Fruit fly (Drosophila melanogaster) whole organism, embryonic: ENCODE measurements around the gene CG8563.

Experiments
- Asciz ChIP-seq: fragments of 200-800 bp; sonication (Bioruptor generic); optimal IDR thresholded peaks from 2 replicates; lab custom pipeline; 2017; ENCODE audit warnings: missing biosample characterization, mild to moderate bottlenecking, missing genetic modification characterization, missing genetic modification reagents
- Blimp-1 ChIP-seq: fragments of 200-800 bp; sonication (Bioruptor generic); optimal IDR thresholded peaks from 3 replicates; lab custom pipeline; 2018; ENCODE audit warnings: missing biosample characterization, missing genetic modification characterization, mild to moderate bottlenecking, moderate library complexity, missing genetic modification reagents
- Bteb2 ChIP-seq: fragments of 200-800 bp; sonication (Bioruptor generic); optimal IDR thresholded peaks from 2 replicates; lab custom pipeline; 2016; ENCODE audit warnings: missing biosample characterization, missing genetic modification characterization
- CG11247 ChIP-seq: fragments of 200-800 bp; sonication (Bioruptor generic); IDR thresholded peaks from 2 replicates; pipeline ENCODE4 v1.3.6; 2022; ENCODE audit warnings: missing biosample characterization, missing genetic modification characterization
- CG12104 ChIP-seq: fragments of 200-800 bp; sonication (Bioruptor generic); optimal IDR thresholded peaks from 3 replicates; lab custom pipeline; 2016; ENCODE audit warnings: missing biosample characterization, missing genetic modification characterization
- CG13296 ChIP-seq: fragments of 200-800 bp; sonication (Bioruptor generic); optimal IDR thresholded peaks from 3 replicates; lab custom pipeline; 2018; ENCODE audit warnings: missing biosample characterization, mild to moderate bottlenecking, missing genetic modification characterization
- CG15269 ChIP-seq: fragments of 200-800 bp; sonication (Bioruptor generic); optimal IDR thresholded peaks from 2 replicates; lab custom pipeline; 2018; ENCODE audit warnings: missing biosample characterization, mild to moderate bottlenecking, missing genetic modification characterization, moderate library complexity
- CG18764 ChIP-seq: fragments of 200-800 bp; sonication (Bioruptor generic); optimal IDR thresholded peaks from 3 replicates; lab custom pipeline; 2016; ENCODE audit warnings: missing biosample characterization, missing genetic modification characterization
- CG2116 ChIP-seq: fragments of 200-800 bp; sonication (Bioruptor generic); optimal IDR thresholded peaks from 3 replicates; lab custom pipeline; 2018; ENCODE audit warnings: missing biosample characterization, mild to moderate bottlenecking, missing genetic modification characterization
- CG2120 ChIP-seq: fragments of 200-800 bp; sonication (Bioruptor generic); optimal IDR thresholded peaks from 3 replicates; lab custom pipeline; 2016; ENCODE audit warnings: missing biosample characterization, missing genetic modification characterization
- CG3995 ChIP-seq: fragments of 200-800 bp; sonication (Bioruptor generic); optimal IDR thresholded peaks from 3 replicates; lab custom pipeline; 2016; ENCODE audit warnings: missing biosample characterization, missing genetic modification characterization
- CG4360 ChIP-seq: fragments of 200-800 bp; sonication (Bioruptor generic); IDR thresholded peaks from 2 replicates; pipeline ENCODE4 v1.3.6; 2022; ENCODE audit warnings: missing biosample characterization, missing genetic modification characterization
- CG4707 ChIP-seq: fragments of 200-800 bp; sonication (Bioruptor generic); optimal IDR thresholded peaks from 2 replicates; lab custom pipeline; 2018; ENCODE audit warnings: missing biosample characterization, mild to moderate bottlenecking, missing genetic modification characterization, moderate library complexity
- CG4820 ChIP-seq: fragments of 200-800 bp; sonication (Bioruptor generic); optimal IDR thresholded peaks from 3 replicates; lab custom pipeline; 2016; ENCODE audit warnings: missing biosample characterization, missing genetic modification characterization
- CG6175 ChIP-seq: fragments of 200-800 bp; sonication (Bioruptor generic); IDR thresholded peaks from 3 replicates; pipeline ENCODE4 v1.3.6; 2022; ENCODE audit warnings: missing biosample characterization, missing genetic modification characterization
- CG6791 ChIP-seq: fragments of 200-800 bp; sonication (Bioruptor generic); IDR thresholded peaks from 3 replicates; pipeline ENCODE4 v1.3.6; 2022; ENCODE audit warnings: missing biosample characterization, missing genetic modification characterization; ENCODE audit not compliant: partially characterized antibody
- CG6854 ChIP-seq: fragments of 200-800 bp; sonication (Bioruptor generic); optimal IDR thresholded peaks from 3 replicates; lab custom pipeline; 2017; ENCODE audit warnings: missing biosample characterization, mild to moderate bottlenecking, missing genetic modification characterization
- CG7786 ChIP-seq: fragments of 200-800 bp; sonication (Bioruptor generic); optimal IDR thresholded peaks from 2 replicates; lab custom pipeline; 2016; ENCODE audit warnings: missing biosample characterization, missing genetic modification characterization
- CG9817 ChIP-seq: fragments of 200-800 bp; sonication (Bioruptor generic); optimal IDR thresholded peaks from 2 replicates; lab custom pipeline; 2018; ENCODE audit warnings: missing biosample characterization, mild to moderate bottlenecking, missing genetic modification characterization, moderate library complexity
- Camta ChIP-seq: fragments of 200-800 bp; sonication (Bioruptor generic); optimal IDR thresholded peaks from 2 replicates; lab custom pipeline; 2016; ENCODE audit warnings: missing biosample characterization, missing genetic modification characterization
- Ets97D ChIP-seq: fragments of 200-800 bp; sonication (Bioruptor generic); optimal IDR thresholded peaks from 3 replicates; lab custom pipeline; 2016; ENCODE audit warnings: missing biosample characterization, missing genetic modification characterization
- HHEX ChIP-seq: fragments of 200-800 bp; sonication (Bioruptor generic); optimal IDR thresholded peaks from 3 replicates; lab custom pipeline; 2017; ENCODE audit warnings: missing biosample characterization, mild to moderate bottlenecking, missing genetic modification characterization, missing genetic modification reagents
- HLH3B ChIP-seq: fragments of 200-800 bp; sonication (Bioruptor generic); IDR thresholded peaks from 2 replicates; pipeline ENCODE4 v1.3.6; 2022; ENCODE audit warnings: missing biosample characterization, missing genetic modification characterization
- Jarid2 ChIP-seq: fragments of 200-800 bp; sonication (Bioruptor generic); optimal IDR thresholded peaks from 3 replicates; lab custom pipeline; 2017; ENCODE audit warnings: mild to moderate bottlenecking, missing biosample characterization, missing genetic modification reagents, missing genetic modification characterization
- Mad ChIP-seq: fragments of 200-800 bp; sonication (Bioruptor generic); optimal IDR thresholded peaks from 2 replicates; lab custom pipeline; 2016; ENCODE audit warnings: missing biosample characterization, missing genetic modification characterization
- Mrtf ChIP-seq: fragments of 200-800 bp; sonication (Bioruptor generic); IDR thresholded peaks from 3 replicates; pipeline ENCODE4 v1.3.6; 2022; ENCODE audit warnings: missing biosample characterization, missing genetic modification characterization
- Nf-YA ChIP-seq: fragments of 200-800 bp; sonication (Bioruptor generic); IDR thresholded peaks from 2 replicates; pipeline ENCODE4 v1.3.6; 2022; ENCODE audit warnings: missing biosample characterization, missing genetic modification characterization
- Optix ChIP-seq: fragments of 200-800 bp; sonication (Bioruptor generic); IDR thresholded peaks from 3 replicates; pipeline ENCODE4 v1.3.6; 2022; ENCODE audit warnings: missing biosample characterization, missing genetic modification characterization
- Rfx ChIP-seq: fragments of 200-800 bp; sonication (Bioruptor generic); IDR thresholded peaks from 2 replicates; pipeline ENCODE4 v1.3.6; 2022; ENCODE audit warnings: missing biosample characterization, missing genetic modification characterization
- Sry-β ChIP-seq: fragments of 200-800 bp; sonication (Bioruptor generic); optimal IDR thresholded peaks from 2 replicates; lab custom pipeline; 2018; ENCODE audit warnings: missing biosample characterization, mild to moderate bottlenecking, missing genetic modification characterization, moderate library complexity
- Tbp ChIP-seq: fragments of >200 bp; optimal IDR thresholded peaks from 2 replicates; lab custom pipeline; 2018; ENCODE audit warnings: missing biosample characterization, missing genetic modification characterization
- Usf ChIP-seq: fragments of 200-800 bp; sonication (Bioruptor generic); optimal IDR thresholded peaks from 2 replicates; lab custom pipeline; 2017; ENCODE audit warnings: missing genotype, missing biosample characterization, missing genetic modification characterization
- YL-1 ChIP-seq: fragments of 200-800 bp; sonication (Bioruptor generic); optimal IDR thresholded peaks from 3 replicates; lab custom pipeline; 2017; ENCODE audit warnings: missing biosample characterization, mild to moderate bottlenecking, missing genetic modification characterization
- ap ChIP-seq: fragments of 200-800 bp; sonication (Bioruptor generic); IDR thresholded peaks from 2 replicates; pipeline ENCODE4 v1.3.6; 2022; ENCODE audit warnings: missing biosample characterization, missing genetic modification characterization
- bowl ChIP-seq: fragments of 200-800 bp; sonication (Bioruptor generic); IDR thresholded peaks from 2 replicates; pipeline ENCODE4 v1.3.6; 2022; ENCODE audit warnings: missing biosample characterization, missing genetic modification characterization
- crc ChIP-seq: fragments of 200-800 bp; sonication (Bioruptor generic); optimal IDR thresholded peaks from 2 replicates; lab custom pipeline; 2016; ENCODE audit warnings: missing biosample characterization, missing genetic modification characterization
- disco-r ChIP-seq: fragments of 200-800 bp; sonication (Bioruptor generic); optimal IDR thresholded peaks from 2 replicates; lab custom pipeline; 2016; ENCODE audit warnings: missing biosample characterization, missing genetic modification characterization
- dmrt99B ChIP-seq: fragments of 200-800 bp; sonication (Bioruptor generic); optimal IDR thresholded peaks from 2 replicates; lab custom pipeline; 2018; ENCODE audit warnings: missing biosample characterization, mild to moderate bottlenecking, missing genetic modification characterization, moderate library complexity
- ewg ChIP-seq: fragments of 200-800 bp; sonication (Bioruptor generic); optimal IDR thresholded peaks from 3 replicates; lab custom pipeline; 2017; ENCODE audit warnings: mild to moderate bottlenecking, missing biosample characterization, missing genetic modification reagents, missing genetic modification characterization
- fd96Cb ChIP-seq: fragments of 200-800 bp; sonication (Bioruptor generic); optimal IDR thresholded peaks from 2 replicates; lab custom pipeline; 2018; ENCODE audit warnings: missing biosample characterization, mild to moderate bottlenecking, missing genetic modification characterization, moderate library complexity
- ftz-f1 ChIP-seq: fragments of 200-800 bp; sonication (Bioruptor generic); optimal IDR thresholded peaks from 2 replicates; lab custom pipeline; 2016; ENCODE audit warnings: missing biosample characterization, missing genetic modification characterization
- gem ChIP-seq: fragments of 200-800 bp; sonication (Bioruptor generic); optimal IDR thresholded peaks from 2 replicates; lab custom pipeline; 2019; ENCODE audit warnings: missing biosample characterization, mild to moderate bottlenecking, missing genetic modification characterization, moderate library complexity
- hbn ChIP-seq: fragments of 200-800 bp; sonication (Bioruptor generic); IDR thresholded peaks from 2 replicates; pipeline ENCODE4 v1.3.6; 2022; ENCODE audit warnings: missing biosample characterization, missing genetic modification characterization; ENCODE audit not compliant: partially characterized antibody
- her ChIP-seq: fragments of 200-800 bp; sonication (Bioruptor generic); optimal IDR thresholded peaks from 2 replicates; lab custom pipeline; 2016; ENCODE audit warnings: missing biosample characterization, missing genetic modification characterization
- ken ChIP-seq: fragments of 200-800 bp; sonication (Bioruptor generic); IDR thresholded peaks from 3 replicates; pipeline ENCODE4 v1.3.6; 2022; ENCODE audit warnings: missing biosample characterization, missing genetic modification characterization
- klu ChIP-seq: fragments of 200-800 bp; sonication (Bioruptor generic); IDR thresholded peaks from 2 replicates; pipeline ENCODE4 v1.3.6; 2022; ENCODE audit warnings: missing biosample characterization, missing genetic modification characterization
- mld ChIP-seq: fragments of 200-800 bp; sonication (Bioruptor generic); IDR thresholded peaks from 3 replicates; pipeline ENCODE4 v1.3.6; 2022; ENCODE audit warnings: missing biosample characterization, missing genetic modification characterization; ENCODE audit not compliant: partially characterized antibody
- otp ChIP-seq: fragments of 200-800 bp; sonication (Bioruptor generic); IDR thresholded peaks from 3 replicates; pipeline ENCODE4, ENCODE4 v1.3.6; 2022; ENCODE audit warnings: missing biosample characterization, missing genetic modification characterization
- psq ChIP-seq: fragments of 200-800 bp; sonication (Bioruptor generic); optimal IDR thresholded peaks from 2 replicates; lab custom pipeline; 2017; ENCODE audit warnings: missing biosample characterization, missing genetic modification characterization
- sug ChIP-seq: fragments of 200-800 bp; optimal IDR thresholded peaks from 2 replicates; lab custom pipeline; 2019; ENCODE audit warnings: missing biosample characterization, mild to moderate bottlenecking, missing genetic modification characterization, moderate library complexity
- twi ChIP-seq: fragments of 200-800 bp; optimal IDR thresholded peaks from 2 replicates; lab custom pipeline; 2019; ENCODE audit warnings: missing biosample characterization, mild to moderate bottlenecking, missing genetic modification characterization, moderate library complexity

Gene CG8563

dm6 chr3L:7370231-7370882 is 20.2 kb upstream of the CG8563 start (continued):
- TF ChIP-seq Blimp-1 (GFP tag; lab: Kevin White, UChicago) (no peak), hbn (no peak), CG6791 (0 out of 3 replicates have a peak, but pooled peaks have one; percentile 26), CG6175 (GFP tag; lab: Robert Waterston, UW) (no peak), HLH3B (GFP tag; lab: Robert Waterston, UW) (no peak), Asciz (no peak), klu (GFP tag; lab: Robert Waterston, UW) (no peak), ewg (GFP tag; lab: Kevin White, UChicago) (no peak), ftz-f1 (GFP tag; lab: Kevin White, UChicago) (no peak), CG18764 (no peak), CG4360 (no peak), YL-1 (GFP tag; lab: Kevin White, UChicago) (peak; percentile 93), ap (GFP tag; lab: Robert Waterston, UW) (no peak), bowl (GFP tag; lab: Robert Waterston, UW) (no peak), Mrtf (no peak), psq (GFP tag; lab: Kevin White, UChicago) (peak; percentile 71), HHEX (GFP tag; lab: Kevin White, UChicago) (no peak), CG11247 (GFP tag; lab: Robert Waterston, UW) (no peak), CG3995 (GFP tag; lab: Kevin White, UChicago) (no peak), CG15269 (tag; lab: Kevin White, UChicago) (no peak), otp (GFP tag; lab: Robert Waterston, UW) (no peak), CG4707 (GFP tag; lab: Kevin White, UChicago) (no peak), Nf-YA (no peak), CG2120 (no peak), Mad (no peak), Sry-β (GFP tag; lab: Kevin White, UChicago) (no peak), CG2116 (GFP tag; lab: Kevin White, UChicago) (peak; percentile 31), CG4820 (GFP tag; lab: Kevin White, UChicago) (no peak), ken (GFP tag; lab: Robert Waterston, UW) (no peak), fd96Cb (tag; lab: Kevin White, UChicago) (no peak), CG9817 (tag; lab: Kevin White, UChicago) (no peak), Tbp (GFP tag; lab: Kevin White, UChicago) (no peak), sug (peak; percentile 1), gem (tag; lab: Kevin White, UChicago) (no peak), Optix (GFP tag; lab: Robert Waterston, UW) (no peak), Ets97D (no peak), disco-r (GFP tag; lab: Kevin White, UChicago) (no peak), CG13296 (no peak), Rfx (GFP tag; lab: Robert Waterston, UW) (no peak), Camta (GFP tag; lab: Kevin White, UChicago) (no peak), Jarid2 (no peak), CG6854 (GFP tag; lab: Kevin White, UChicago) (no peak), crc (GFP tag; lab: Kevin White, UChicago) (no peak), twi (tag; lab: Kevin White, UChicago) (peak; percentile 71), CG12104 (no peak), dmrt99B (no peak), CG7786 (GFP tag; lab: Kevin White, UChicago) (no peak), Bteb2 (no peak), her (GFP tag; lab: Kevin White, UChicago) (no peak), mld (GFP tag; lab: Robert Waterston, UW) (no peak), Usf (GFP tag; lab: Kevin White, UChicago) (no peak)
